Fruit fly (Drosophila melanogaster): ENCODE measurements around the gene CG32448.
A peak's percentile ranks its signal among the peaks of the same experiment; 100 is the strongest.

DNA sequence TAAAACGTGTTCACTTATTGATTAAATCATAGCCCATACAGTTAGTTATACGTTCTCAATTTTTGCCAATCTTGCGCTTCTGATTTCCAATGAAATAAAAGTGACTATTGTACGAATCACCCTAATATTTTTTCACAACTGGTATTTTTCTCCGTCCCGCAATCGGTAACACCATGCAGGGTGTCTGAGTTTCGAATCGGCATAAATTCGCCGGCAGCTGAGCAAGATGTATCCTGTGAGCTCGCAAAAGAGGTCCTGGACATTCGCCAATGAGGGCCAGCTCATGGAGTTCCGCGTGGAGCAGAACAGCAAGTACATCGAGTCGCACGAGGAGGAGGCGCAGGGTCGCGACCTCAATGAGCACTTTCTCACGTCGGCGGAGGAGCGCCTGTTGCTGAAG lies 6.5 kb downstream of the CG32448 start, which contains the start of gene CycH:
- TF ChIP-seq CG12768 (GFP tag; optimal IDR thresholded peaks at IDR 0.05) (no peak), tj (GFP tag; optimal IDR thresholded peaks at IDR 0.05) (peak; percentile 57), Hr96 (GFP tag; optimal IDR thresholded peaks at IDR 0.05) (no peak), Clk (GFP tag; optimal IDR thresholded peaks at IDR 0.05) (no peak)
